Worm (Caenorhabditis elegans) whole organism, L1 larva: ENCODE data around the gene nhr-18.

Experiments
- elt-2 ChIP-seq: sonication (generic microtip); optimal IDR thresholded peaks from 2 replicates; lab custom pipeline; 2016; ENCODE audit warnings: missing genetic modification characterization, mild to moderate bottlenecking, inconsistent platforms, missing compliant biosample characterization, missing genetic modification reagents
- lin-15B ChIP-seq: fragments of 150-350 bp; sonication (generic microtip); optimal IDR thresholded peaks from 3 replicates; lab custom pipeline; 2014; ENCODE audit warnings: missing biosample characterization, missing genetic modification characterization

- TF ChIP-seq elt-2 (tag; lab: Kevin White, UChicago) (no peak), lin-15B (tag; lab: Kevin White, UChicago) (no peak)
Measured at ce11 chrV:2266958-2267357, 40.0 kb downstream of the nhr-18 start, which contains the start of gene nhr-275.
